Fruit fly (Drosophila melanogaster) whole organism, embryonic: ENCODE measurements around the gene Vha36-3.

Source experiments
- Bdp1 ChIP-seq: fragments of 200-800 bp; sonication (Bioruptor generic); optimal IDR thresholded peaks from 3 replicates; lab custom pipeline; 2016; ENCODE audit warnings: missing biosample characterization, missing genetic modification characterization
- CG14860 ChIP-seq: fragments of 200-800 bp; sonication (Bioruptor generic); IDR thresholded peaks from 3 replicates; pipeline ENCODE4 v1.3.6; 2022; ENCODE audit warnings: missing biosample characterization, missing genetic modification characterization; ENCODE audit not compliant: partially characterized antibody
- CG3726 ChIP-seq: fragments of 200-800 bp; sonication (Bioruptor generic); IDR thresholded peaks from 3 replicates; pipeline ENCODE4, ENCODE4 v1.3.6; 2022; ENCODE audit warnings: missing biosample characterization, missing genetic modification characterization
- Rx ChIP-seq: fragments of 200-800 bp; sonication (Bioruptor generic); IDR thresholded peaks from 2 replicates; pipeline ENCODE4 v1.3.6; 2022; ENCODE audit warnings: missing biosample characterization, missing genetic modification characterization
- ash1 ChIP-seq: fragments of 200-800 bp; sonication (Bioruptor generic); optimal IDR thresholded peaks from 2 replicates; lab custom pipeline; 2018; ENCODE audit warnings: missing biosample characterization, mild to moderate bottlenecking, missing genetic modification characterization
- da ChIP-seq: fragments of 200-800 bp; sonication (Bioruptor generic); optimal IDR thresholded peaks from 2 replicates; lab custom pipeline; 2016; ENCODE audit warnings: missing biosample characterization, missing genetic modification characterization
- danr ChIP-seq: fragments of 200-800 bp; sonication (Bioruptor generic); IDR thresholded peaks from 2 replicates; pipeline ENCODE4 v1.3.6; 2022; ENCODE audit warnings: missing biosample characterization, missing genetic modification characterization
- fd3F ChIP-seq: fragments of 200-800 bp; sonication (Bioruptor generic); optimal IDR thresholded peaks from 2 replicates; lab custom pipeline; 2018; ENCODE audit warnings: missing biosample characterization, mild to moderate bottlenecking, missing genetic modification characterization, moderate library complexity
- mam ChIP-seq: fragments of 200-800 bp; sonication (Bioruptor generic); optimal IDR thresholded peaks from 3 replicates; lab custom pipeline; 2016; ENCODE audit warnings: missing biosample characterization, missing genetic modification characterization
- nau ChIP-seq: fragments of 200-800 bp; sonication (Bioruptor generic); optimal IDR thresholded peaks from 3 replicates; lab custom pipeline; 2017; ENCODE audit warnings: missing biosample characterization, mild to moderate bottlenecking, missing genetic modification characterization, missing genetic modification reagents

dm6 chrX:2619651-2620050 lies 39.3 kb upstream of the Vha36-3 start, which contains the start of the genes Tsp3A and Seipin:
- TF ChIP-seq CG3726 (GFP tag; lab: Robert Waterston, UW), result peak; percentile 74; the same call in 2 of the 3 replicates
- TF ChIP-seq danr (GFP tag; lab: Robert Waterston, UW), result peak; percentile 61
- TF ChIP-seq Rx, result peak; percentile 88
- no peak for TF ChIP-seq CG14860
- peak; percentile 84 for TF ChIP-seq mam (GFP tag; lab: Kevin White, UChicago)
- peak; percentile 69 for TF ChIP-seq da (GFP tag; lab: Kevin White, UChicago)
- peak; percentile 77 for TF ChIP-seq fd3F (GFP tag; lab: Kevin White, UChicago)
- peak; percentile 69 for TF ChIP-seq ash1 (GFP tag; lab: Kevin White, UChicago)
- no peak for TF ChIP-seq nau (GFP tag; lab: Kevin White, UChicago)
- peak; percentile 47 for TF ChIP-seq Bdp1 (GFP tag; lab: Kevin White, UChicago)
